Worm (Caenorhabditis elegans) whole organism, L4 larva: ENCODE results near the gene mrp-8.

ENCODE experiments used
- D1046.2 ChIP-seq: fragments of 200-800 bp; sonication (Bioruptor generic); IDR thresholded peaks from 2 replicates; pipeline ENCODE4 v1.3.6; 2022; ENCODE audit warnings: missing genetic modification characterization, missing compliant biosample characterization
- T20F7.1 ChIP-seq: fragments of 200-800 bp; sonication (Bioruptor generic); optimal IDR thresholded peaks from 2 replicates; lab custom pipeline; 2018; ENCODE audit warnings: mild to moderate bottlenecking, missing genetic modification characterization, missing compliant biosample characterization
- T26A8.4 ChIP-seq: fragments of 200-800 bp; sonication (Bioruptor generic); IDR thresholded peaks from 2 replicates; pipeline ENCODE4 v1.3.6; 2022; ENCODE audit warnings: missing genetic modification characterization, missing compliant biosample characterization
- Y105C5A.15 ChIP-seq: fragments of 200-800 bp; sonication (Bioruptor generic); IDR thresholded peaks from 2 replicates; pipeline ENCODE4 v1.3.6; 2022; ENCODE audit warnings: missing genetic modification characterization, missing compliant biosample characterization
- Y5F2A.4 ChIP-seq: fragments of 200-800 bp; sonication (Bioruptor generic); optimal IDR thresholded peaks from 2 replicates; lab custom pipeline; 2018; ENCODE audit warnings: mild to moderate bottlenecking, missing genetic modification characterization, missing compliant biosample characterization
- Y75B8A.6 ChIP-seq: fragments of 200-800 bp; sonication (Bioruptor generic); IDR thresholded peaks from 2 replicates; pipeline ENCODE4 v1.3.6; 2022; ENCODE audit warnings: missing genetic modification reagents, missing genetic modification characterization, missing compliant biosample characterization
- ZK337.2 ChIP-seq: fragments of 200-800 bp; sonication (Bioruptor generic); IDR thresholded peaks from 2 replicates; pipeline ENCODE4 v1.3.6; 2022; ENCODE audit warnings: missing genetic modification reagents, missing genetic modification characterization, missing compliant biosample characterization
- aha-1 ChIP-seq: fragments of 150-350 bp; peaks from one replicate; lab custom pipeline; 2014; ENCODE audit warnings: missing biosample characterization, missing genetic modification characterization
- aly-2 ChIP-seq: sonication (generic microtip); optimal IDR thresholded peaks from 2 replicates; lab custom pipeline; 2018; ENCODE audit warnings: missing biosample characterization, missing genetic modification characterization
- ama-1 ChIP-seq: fragments of 150-350 bp; optimal IDR thresholded peaks from 2 replicates; lab custom pipeline; 2014; ENCODE audit warnings: inconsistent platforms, mixed read lengths
- ceh-20 ChIP-seq: fragments of 200-800 bp; sonication (Bioruptor generic); IDR thresholded peaks from 2 replicates; pipeline ENCODE4 v1.3.6; 2022; ENCODE audit warnings: missing genetic modification reagents, missing genetic modification characterization, missing compliant biosample characterization
- ceh-32 ChIP-seq: sonication (generic microtip); optimal IDR thresholded peaks from 2 replicates; lab custom pipeline; 2016; ENCODE audit warnings: mild to moderate bottlenecking, missing genetic modification characterization, missing compliant biosample characterization; ENCODE audit not compliant: poor library complexity
- ceh-82 ChIP-seq: sonication (generic microtip); optimal IDR thresholded peaks from 2 replicates; lab custom pipeline; 2017; ENCODE audit warnings: missing biosample characterization, missing genetic modification characterization
- ces-1 ChIP-seq: fragments of 150-350 bp; sonication (generic microtip); optimal IDR thresholded peaks from 4 replicates; lab custom pipeline; 2014; ENCODE audit warnings: missing biosample characterization, missing genetic modification reagents, missing genetic modification characterization
- daf-12 ChIP-seq: fragments of 150-350 bp; optimal IDR thresholded peaks from 2 replicates; lab custom pipeline; 2014; ENCODE audit warnings: missing biosample characterization, missing genetic modification reagents, missing genetic modification characterization
- daf-16 ChIP-seq, 3 experiments: sonication (generic microtip); optimal IDR thresholded peaks; 2 replicates each; lab custom pipeline; 2016 to 2017; ENCODE audit warnings: missing genetic modification characterization in 3 of 3, missing genetic modification reagents in 3 of 3, mild to moderate bottlenecking in 2 of 3, missing compliant biosample characterization in 2 of 3, missing biosample characterization in 1 of 3, moderate library complexity in 1 of 3
- daf-19 ChIP-seq: fragments of 200-800 bp; sonication (Bioruptor generic); conservative IDR thresholded peaks from 2 replicates; pipeline ENCODE4 v1.3.6; 2022; ENCODE audit warnings: missing genetic modification characterization, missing compliant biosample characterization
- daf-8 ChIP-seq: fragments of 200-800 bp; sonication (Bioruptor generic); IDR thresholded peaks from 2 replicates; pipeline ENCODE4 v1.3.6; 2022; ENCODE audit warnings: missing genetic modification characterization, missing compliant biosample characterization
- dmd-9 ChIP-seq: fragments of 200-800 bp; sonication (Bioruptor generic); IDR thresholded peaks from 2 replicates; pipeline ENCODE4 v1.3.6; 2022; ENCODE audit warnings: missing genetic modification reagents, missing genetic modification characterization, missing compliant biosample characterization
- dpl-1 ChIP-seq: fragments of 150-350 bp; optimal IDR thresholded peaks from 2 replicates; lab custom pipeline; 2014; ENCODE audit warnings: missing biosample characterization, missing genetic modification reagents, missing genetic modification characterization
- dve-1 ChIP-seq: sonication (generic microtip); optimal IDR thresholded peaks from 2 replicates; lab custom pipeline; 2017; ENCODE audit warnings: antibody characterized with exemption, mild to moderate bottlenecking, missing genetic modification characterization, missing compliant biosample characterization; ENCODE audit not compliant: insufficient read depth
- fkh-10 ChIP-seq: fragments of 150-350 bp; optimal IDR thresholded peaks from 2 replicates; lab custom pipeline; 2014; ENCODE audit warnings: missing biosample characterization, missing genetic modification reagents, missing genetic modification characterization
- hif-1 ChIP-seq, 2 experiments: sonication (generic microtip); optimal IDR thresholded peaks; 2 replicates each; lab custom pipeline; 2016 to 2017; ENCODE audit warnings: missing compliant biosample characterization in 2 of 2, missing genetic modification characterization in 2 of 2, missing genetic modification reagents in 2 of 2, missing genotype in 2 of 2, mild to moderate bottlenecking in 1 of 2
- hlh-11 ChIP-seq: fragments of 200-800 bp; sonication (Bioruptor generic); optimal IDR thresholded peaks from 2 replicates; lab custom pipeline; 2018; ENCODE audit warnings: mild to moderate bottlenecking, missing genetic modification characterization, missing compliant biosample characterization
- lin-1 ChIP-seq: fragments of 200-800 bp; sonication (Bioruptor generic); IDR thresholded peaks from 2 replicates; pipeline ENCODE4 v1.3.6; 2022; ENCODE audit warnings: missing genetic modification reagents, missing genetic modification characterization, missing compliant biosample characterization
- madf-9 ChIP-seq: fragments of 200-800 bp; sonication (Bioruptor generic); conservative IDR thresholded peaks from 2 replicates; pipeline ENCODE4 v1.3.6; 2022; ENCODE audit warnings: missing genetic modification reagents, missing genetic modification characterization, missing compliant biosample characterization
- mep-1 ChIP-seq: fragments of 150-350 bp; sonication (generic microtip); optimal IDR thresholded peaks from 3 replicates; lab custom pipeline; 2014; ENCODE audit warnings: missing biosample characterization, missing genetic modification characterization
- mxl-2 ChIP-seq: fragments of 200-800 bp; sonication (Bioruptor generic); conservative IDR thresholded peaks from 2 replicates; pipeline ENCODE4 v1.3.6; 2022; ENCODE audit warnings: missing genetic modification reagents, missing genetic modification characterization, missing compliant biosample characterization
- nhr-111 ChIP-seq: fragments of 200-800 bp; sonication (Bioruptor generic); optimal IDR thresholded peaks from 2 replicates; lab custom pipeline; 2018; ENCODE audit warnings: mild to moderate bottlenecking, missing genetic modification characterization, missing compliant biosample characterization
- nhr-237 ChIP-seq: sonication (generic microtip); optimal IDR thresholded peaks from 2 replicates; lab custom pipeline; 2017; ENCODE audit warnings: missing biosample characterization, missing genetic modification characterization
- nhr-42 ChIP-seq: fragments of 200-800 bp; sonication (Bioruptor generic); IDR thresholded peaks from 2 replicates; pipeline ENCODE4 v1.3.6; 2022; ENCODE audit warnings: missing genetic modification characterization, missing compliant biosample characterization
- pqm-1 ChIP-seq: sonication (generic microtip); optimal IDR thresholded peaks from 2 replicates; lab custom pipeline; 2017; ENCODE audit warnings: missing biosample characterization, missing genetic modification characterization
- rbr-2 ChIP-seq: sonication (generic microtip); optimal IDR thresholded peaks from 2 replicates; lab custom pipeline; 2016; ENCODE audit warnings: missing genotype, missing genetic modification characterization, missing compliant biosample characterization
- saeg-2 ChIP-seq: fragments of 200-800 bp; sonication (Bioruptor generic); IDR thresholded peaks from 2 replicates; pipeline ENCODE4 v1.3.6; 2022; ENCODE audit warnings: missing genetic modification reagents, missing genetic modification characterization, missing compliant biosample characterization
- skn-1 ChIP-seq: fragments of 150-350 bp; optimal IDR thresholded peaks from 2 replicates; lab custom pipeline; 2014; ENCODE audit warnings: missing biosample characterization, missing genetic modification characterization
- spr-1 ChIP-seq: sonication (generic microtip); optimal IDR thresholded peaks from 2 replicates; lab custom pipeline; 2016; ENCODE audit warnings: mild to moderate bottlenecking, missing genetic modification characterization, missing compliant biosample characterization
- tag-97 ChIP-seq: fragments of 200-800 bp; sonication (Bioruptor generic); IDR thresholded peaks from 2 replicates; pipeline ENCODE4 v1.3.6; 2022; ENCODE audit warnings: missing genetic modification characterization, missing compliant biosample characterization
- vab-7 ChIP-seq: fragments of 200-800 bp; sonication (Bioruptor generic); IDR thresholded peaks from 2 replicates; pipeline ENCODE4 v1.3.6; 2022; ENCODE audit warnings: missing genetic modification reagents, missing genetic modification characterization, missing compliant biosample characterization
- zfp-3 ChIP-seq: fragments of 200-800 bp; sonication (Bioruptor generic); conservative IDR thresholded peaks from 2 replicates; pipeline ENCODE4 v1.3.6; 2022; ENCODE audit warnings: missing genetic modification reagents, missing genetic modification characterization, missing compliant biosample characterization
- ztf-11 ChIP-seq: fragments of 150-350 bp; optimal IDR thresholded peaks from 2 replicates; lab custom pipeline; 2014; ENCODE audit warnings: missing biosample characterization, missing genetic modification characterization

mrp-8 gene

DNA sequence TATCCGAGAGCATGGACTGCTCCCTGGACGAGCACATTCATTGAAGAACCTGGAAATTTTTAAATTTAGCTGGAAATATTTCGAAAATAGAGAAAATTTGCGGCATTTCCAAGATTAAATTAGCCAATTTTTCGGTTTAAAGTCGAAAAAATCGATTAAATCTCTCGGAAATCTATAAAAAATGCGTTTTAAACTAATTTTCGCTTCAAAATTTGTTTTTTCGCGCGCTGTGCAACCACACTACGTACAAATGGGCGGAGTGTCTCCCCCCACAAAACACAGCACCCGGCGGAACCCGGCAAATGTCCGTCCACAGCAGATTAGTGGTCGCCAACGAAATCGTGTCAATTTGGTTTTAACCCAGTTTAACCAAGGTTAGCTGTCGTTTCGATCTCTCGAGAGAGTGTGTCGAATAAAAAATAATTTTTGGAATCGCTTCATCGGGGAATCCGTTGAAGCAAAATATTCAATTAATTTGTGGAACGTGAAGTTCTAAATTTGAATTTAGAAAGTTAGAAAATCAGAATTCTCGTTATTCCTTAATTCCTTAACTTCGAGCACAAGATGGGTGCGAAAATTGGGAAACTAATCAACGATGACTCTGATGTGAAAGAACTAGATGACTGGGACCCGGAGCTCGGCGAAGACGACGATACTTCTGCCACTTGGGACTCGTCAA is 52.7 kb downstream of the mrp-8 start, which contains the start of the genes tim-1 and Y75B8A.23 (continued):
- peak; percentile 84 for TF ChIP-seq nhr-42 (GFP tag; lab: Robert Waterston, UW)
- no peak for TF ChIP-seq mxl-2 (GFP tag; lab: Robert Waterston, UW)
- no peak for TF ChIP-seq daf-12 (tag; lab: Kevin White, UChicago)
- peak; percentile 92 for TF ChIP-seq rbr-2 (tag; lab: Kevin White, UChicago)
- peak; percentile 32 for TF ChIP-seq fkh-10
- no peak for TF ChIP-seq ces-1 (GFP tag; lab: Kevin White, UChicago)
- TF ChIP-seq tag-97 (GFP tag; lab: Robert Waterston, UW), result no peak
- no peak for TF ChIP-seq nhr-111 (GFP tag; lab: Kevin White, UChicago)
- TF ChIP-seq skn-1 (tag; lab: Kevin White, UChicago), result no peak
- peak; percentile 98 for TF ChIP-seq mep-1 (tag; lab: Kevin White, UChicago)
- peak; percentile 85 for TF ChIP-seq Y105C5A.15 (GFP tag; lab: Robert Waterston, UW)
- no peak for TF ChIP-seq Y75B8A.6
- peak; percentile 99 for TF ChIP-seq aha-1 (tag; lab: Kevin White, UChicago)
- TF ChIP-seq ztf-11 (tag; lab: Kevin White, UChicago), result no peak
- TF ChIP-seq ceh-82, result no peak
- TF ChIP-seq daf-19, result no peak
- TF ChIP-seq pqm-1 (tag; lab: Kevin White, UChicago), result peak; percentile 37
- TF ChIP-seq spr-1 (tag; lab: Kevin White, UChicago), result peak; percentile 86
- TF ChIP-seq D1046.2 (GFP tag; lab: Robert Waterston, UW), result peak; percentile 51; the same call in 1 of the 2 replicates
- TF ChIP-seq madf-9 (GFP tag; lab: Robert Waterston, UW), result peak; percentile 53
- peak; percentile 24 to 73 for TF ChIP-seq hif-1 (tag; optimal IDR thresholded peaks at IDR 0.05; lab: Kevin White, UChicago)
- peak; percentile 98 for TF ChIP-seq dpl-1 (GFP tag; lab: Kevin White, UChicago)
- TF ChIP-seq zfp-3 (GFP tag; lab: Robert Waterston, UW), result peak; percentile 91
- peak; percentile 96 for TF ChIP-seq T26A8.4
- peak; percentile 69; the same call in 1 of the 2 replicates for TF ChIP-seq ceh-20 (GFP tag; lab: Robert Waterston, UW)
- TF ChIP-seq daf-8 (GFP tag; lab: Robert Waterston, UW), result 0 out of 2 replicates have a peak, but pooled peaks have one; percentile 52
- peak; percentile 51 for TF ChIP-seq ceh-32 (tag; lab: Kevin White, UChicago)
- TF ChIP-seq vab-7, result peak; percentile 80
- TF ChIP-seq nhr-237, result no peak
- peak; percentile 75 for TF ChIP-seq lin-1 (GFP tag; lab: Robert Waterston, UW)
- TF ChIP-seq dmd-9, result peak; percentile 90
- TF ChIP-seq daf-16 (GFP tag; optimal IDR thresholded peaks at IDR 0.05; lab: Kevin White, UChicago), result peak; percentile 56 to 87
- peak; percentile 88 for TF ChIP-seq daf-16 (tag; optimal IDR thresholded peaks at IDR 0.05; lab: Kevin White, UChicago)
- TF ChIP-seq ZK337.2 (GFP tag; lab: Robert Waterston, UW), result peak; percentile 42; the same call in 1 of the 2 replicates
- peak; percentile 90 for TF ChIP-seq hlh-11 (tag; lab: Kevin White, UChicago)
- no peak for TF ChIP-seq aly-2 (tag; lab: Kevin White, UChicago)
- peak; percentile 54 for TF ChIP-seq Y5F2A.4
- peak; percentile 98 for TF ChIP-seq dve-1 (tag; lab: Kevin White, UChicago)
- no peak for TF ChIP-seq saeg-2

DNA sequence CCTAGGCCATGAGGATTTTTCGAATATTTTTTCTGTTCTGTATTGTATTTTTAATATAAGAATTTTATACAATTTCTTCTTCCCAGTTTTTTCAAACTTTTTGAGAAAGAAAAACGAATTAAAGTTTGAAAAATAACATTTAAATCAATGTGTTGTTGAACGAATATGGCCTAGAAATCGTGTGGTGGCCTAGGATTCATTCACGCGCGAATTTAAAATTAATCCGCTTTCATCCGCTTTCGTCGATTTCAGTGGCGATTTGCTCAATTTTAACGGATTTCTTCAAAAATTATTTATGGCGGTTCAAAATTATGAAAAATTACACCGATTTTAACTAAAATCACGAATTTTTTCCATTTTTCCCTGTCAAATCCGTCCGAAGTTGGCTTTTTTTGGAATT is 55.7 kb downstream of the mrp-8 start:
- TF ChIP-seq ama-1 (lab: Kevin White, UChicago) (no peak), T20F7.1 (no peak)
- TF ChIP-seq, all 104 proteins: peak for 0
